Fruit fly (Drosophila melanogaster) whole organism, embryonic: ENCODE data around the gene TyrRII.

Experiments
- Ada2b ChIP-seq: fragments of 200-800 bp; sonication (Bioruptor generic); IDR thresholded peaks from 2 replicates; pipeline ENCODE4 v1.3.6; 2022; ENCODE audit warnings: missing biosample characterization, missing genetic modification characterization
- CG11247 ChIP-seq: fragments of 200-800 bp; sonication (Bioruptor generic); IDR thresholded peaks from 2 replicates; pipeline ENCODE4 v1.3.6; 2022; ENCODE audit warnings: missing biosample characterization, missing genetic modification characterization
- CG12769 ChIP-seq: fragments of 200-800 bp; sonication (Bioruptor generic); optimal IDR thresholded peaks from 2 replicates; lab custom pipeline; 2019; ENCODE audit warnings: missing biosample characterization, mild to moderate bottlenecking, missing genetic modification characterization, moderate library complexity
- CG13624 ChIP-seq: fragments of 200-800 bp; sonication (Bioruptor generic); optimal IDR thresholded peaks from 2 replicates; lab custom pipeline; 2016; ENCODE audit warnings: missing biosample characterization, missing genetic modification characterization
- CG14050 ChIP-seq: fragments of 200-800 bp; sonication (Bioruptor generic); IDR thresholded peaks from 3 replicates; pipeline ENCODE4 v1.3.6; 2022; ENCODE audit warnings: missing biosample characterization, missing genetic modification characterization
- CG15269 ChIP-seq: fragments of 200-800 bp; sonication (Bioruptor generic); optimal IDR thresholded peaks from 2 replicates; lab custom pipeline; 2018; ENCODE audit warnings: missing biosample characterization, mild to moderate bottlenecking, missing genetic modification characterization, moderate library complexity
- CG30431 ChIP-seq: fragments of 200-800 bp; sonication (Bioruptor generic); optimal IDR thresholded peaks from 2 replicates; lab custom pipeline; 2017; ENCODE audit warnings: missing biosample characterization, missing genetic modification characterization
- CG3163 ChIP-seq: fragments of 200-800 bp; sonication (Bioruptor generic); optimal IDR thresholded peaks from 3 replicates; lab custom pipeline; 2016; ENCODE audit warnings: missing biosample characterization, missing genetic modification characterization
- CG34376 ChIP-seq: fragments of 200-800 bp; sonication (Bioruptor generic); optimal IDR thresholded peaks from 2 replicates; lab custom pipeline; 2018; ENCODE audit warnings: missing biosample characterization, mild to moderate bottlenecking, missing genetic modification characterization
- CG3726 ChIP-seq: fragments of 200-800 bp; sonication (Bioruptor generic); IDR thresholded peaks from 3 replicates; pipeline ENCODE4, ENCODE4 v1.3.6; 2022; ENCODE audit warnings: missing biosample characterization, missing genetic modification characterization
- CG3838 ChIP-seq: fragments of 200-800 bp; sonication (Bioruptor generic); optimal IDR thresholded peaks from 3 replicates; lab custom pipeline; 2016; ENCODE audit warnings: missing biosample characterization, missing genetic modification characterization
- CG4820 ChIP-seq: fragments of 200-800 bp; sonication (Bioruptor generic); optimal IDR thresholded peaks from 3 replicates; lab custom pipeline; 2016; ENCODE audit warnings: missing biosample characterization, missing genetic modification characterization
- CG6654 ChIP-seq: fragments of 200-800 bp; sonication (Bioruptor generic); optimal IDR thresholded peaks from 2 replicates; lab custom pipeline; 2017; ENCODE audit warnings: missing biosample characterization, mild to moderate bottlenecking, missing genetic modification characterization
- CG6791 ChIP-seq: fragments of 200-800 bp; sonication (Bioruptor generic); IDR thresholded peaks from 3 replicates; pipeline ENCODE4 v1.3.6; 2022; ENCODE audit warnings: missing biosample characterization, missing genetic modification characterization; ENCODE audit not compliant: partially characterized antibody
- CG6813 ChIP-seq: fragments of 200-800 bp; sonication (Bioruptor generic); optimal IDR thresholded peaks from 2 replicates; lab custom pipeline; 2017; ENCODE audit warnings: missing biosample characterization, missing genetic modification characterization, mild to moderate bottlenecking, moderate library complexity, missing genetic modification reagents
- CTCF ChIP-seq: fragments of 200-800 bp; sonication (Bioruptor generic); optimal IDR thresholded peaks from 2 replicates; lab custom pipeline; 2017; ENCODE audit warnings: missing biosample characterization, mild to moderate bottlenecking, missing genetic modification characterization, moderate library complexity
- Doc3 ChIP-seq: fragments of 200-800 bp; sonication (Bioruptor generic); IDR thresholded peaks from 3 replicates; pipeline ENCODE4 v1.3.6; 2022; ENCODE audit warnings: missing biosample characterization, missing genetic modification characterization; ENCODE audit not compliant: partially characterized antibody
- Hr51 ChIP-seq, 2 experiments: fragments of 200-800 bp; sonication (Bioruptor generic); optimal IDR thresholded peaks; 2 replicates in 1 of 2; 3 replicates in 1 of 2; lab custom pipeline; 2016 to 2018; ENCODE audit warnings: missing biosample characterization in 2 of 2, missing genetic modification characterization in 2 of 2, mild to moderate bottlenecking in 1 of 2, moderate library complexity in 1 of 2
- Jarid2 ChIP-seq: fragments of 200-800 bp; sonication (Bioruptor generic); optimal IDR thresholded peaks from 3 replicates; lab custom pipeline; 2017; ENCODE audit warnings: mild to moderate bottlenecking, missing biosample characterization, missing genetic modification reagents, missing genetic modification characterization
- NC2β ChIP-seq: fragments of 200-800 bp; sonication (Bioruptor generic); optimal IDR thresholded peaks from 2 replicates; lab custom pipeline; 2016; ENCODE audit warnings: missing biosample characterization, missing genetic modification characterization
- Rfx ChIP-seq: fragments of 200-800 bp; sonication (Bioruptor generic); IDR thresholded peaks from 2 replicates; pipeline ENCODE4 v1.3.6; 2022; ENCODE audit warnings: missing biosample characterization, missing genetic modification characterization
- Side ChIP-seq: fragments of 200-800 bp; sonication (Bioruptor generic); optimal IDR thresholded peaks from 2 replicates; lab custom pipeline; 2016; ENCODE audit warnings: missing biosample characterization, missing genetic modification characterization
- Vsx1 ChIP-seq: fragments of 200-800 bp; sonication (Bioruptor generic); optimal IDR thresholded peaks from 2 replicates; lab custom pipeline; 2017; ENCODE audit warnings: missing biosample characterization, mild to moderate bottlenecking, missing genetic modification characterization, missing genetic modification reagents
- aop ChIP-seq: fragments of 200-800 bp; sonication (Bioruptor generic); IDR thresholded peaks from 2 replicates; pipeline ENCODE4 v1.3.6; 2022; ENCODE audit warnings: missing biosample characterization, missing genetic modification characterization
- az2 ChIP-seq: fragments of 200-800 bp; sonication (Bioruptor generic); optimal IDR thresholded peaks from 3 replicates; lab custom pipeline; 2016; ENCODE audit warnings: missing biosample characterization, missing genetic modification characterization
- btn ChIP-seq: fragments of 200-800 bp; sonication (Bioruptor generic); optimal IDR thresholded peaks from 2 replicates; lab custom pipeline; 2016; ENCODE audit warnings: missing biosample characterization, missing genetic modification characterization
- cad ChIP-seq: fragments of >200 bp; optimal IDR thresholded peaks from 2 replicates; lab custom pipeline; 2017; ENCODE audit warnings: missing biosample characterization, missing genetic modification characterization
- chinmo ChIP-seq: fragments of 200-800 bp; sonication (Bioruptor generic); IDR thresholded peaks from 4 replicates; pipeline ENCODE4 v1.3.6; 2022; ENCODE audit warnings: missing biosample characterization, missing genetic modification characterization; ENCODE audit not compliant: partially characterized antibody
- ci ChIP-seq: fragments of 200-800 bp; sonication (Bioruptor generic); IDR thresholded peaks from 3 replicates; pipeline ENCODE4 v1.3.6; 2022; ENCODE audit warnings: missing biosample characterization, missing genetic modification characterization
- ems ChIP-seq: fragments of 200-800 bp; sonication (Bioruptor generic); optimal IDR thresholded peaks from 3 replicates; lab custom pipeline; 2016; ENCODE audit warnings: missing biosample characterization, missing genetic modification characterization
- exex ChIP-seq: fragments of 200-800 bp; sonication (Bioruptor generic); optimal IDR thresholded peaks from 4 replicates; lab custom pipeline; 2018; ENCODE audit warnings: missing biosample characterization, mild to moderate bottlenecking, missing genetic modification characterization, moderate library complexity
- gsb ChIP-seq: fragments of 200-800 bp; sonication (Bioruptor generic); IDR thresholded peaks from 2 replicates; pipeline ENCODE4 v1.3.6; 2022; ENCODE audit warnings: missing biosample characterization, missing genetic modification characterization
- gsb-n ChIP-seq: fragments of 200-800 bp; sonication (Bioruptor generic); optimal IDR thresholded peaks from 3 replicates; lab custom pipeline; 2018; ENCODE audit warnings: missing biosample characterization, mild to moderate bottlenecking, missing genetic modification characterization
- hb ChIP-seq: fragments of 200-800 bp; sonication (Bioruptor generic); IDR thresholded peaks from 3 replicates; pipeline ENCODE4 v1.3.6; 2022; ENCODE audit warnings: missing biosample characterization, missing genetic modification characterization; ENCODE audit not compliant: partially characterized antibody
- kah ChIP-seq: fragments of 200-800 bp; sonication (Bioruptor generic); optimal IDR thresholded peaks from 2 replicates; lab custom pipeline; 2018; ENCODE audit warnings: missing biosample characterization, mild to moderate bottlenecking, missing genetic modification characterization
- kay ChIP-seq: fragments of 200-800 bp; sonication (Bioruptor generic); optimal IDR thresholded peaks from 2 replicates; lab custom pipeline; 2016; ENCODE audit warnings: missing biosample characterization, missing genetic modification characterization
- lilli ChIP-seq: fragments of 200-800 bp; sonication (Bioruptor generic); optimal IDR thresholded peaks from 3 replicates; lab custom pipeline; 2016; ENCODE audit warnings: missing biosample characterization, missing genetic modification characterization
- lmd ChIP-seq: fragments of 200-800 bp; sonication (Bioruptor generic); IDR thresholded peaks from 2 replicates; pipeline ENCODE4 v1.3.6; 2022; ENCODE audit warnings: missing biosample characterization, missing genetic modification characterization
- lola ChIP-seq, 3 experiments: fragments of >200 bp in 2 of 3; fragments of 200-800 bp in 1 of 3; sonication (Bioruptor generic) in 1 of 3; optimal IDR thresholded peaks; 2 replicates each; lab custom pipeline; 2017 to 2019; ENCODE audit warnings: missing biosample characterization in 3 of 3, missing genetic modification characterization in 3 of 3, mild to moderate bottlenecking in 1 of 3, moderate library complexity in 1 of 3
- mld ChIP-seq: fragments of 200-800 bp; sonication (Bioruptor generic); IDR thresholded peaks from 3 replicates; pipeline ENCODE4 v1.3.6; 2022; ENCODE audit warnings: missing biosample characterization, missing genetic modification characterization; ENCODE audit not compliant: partially characterized antibody
- oc ChIP-seq: fragments of 200-800 bp; sonication (Bioruptor generic); optimal IDR thresholded peaks from 2 replicates; lab custom pipeline; 2018; ENCODE audit warnings: missing biosample characterization, mild to moderate bottlenecking, missing genetic modification characterization, moderate library complexity
- pnt ChIP-seq: fragments of 200-800 bp; sonication (Bioruptor generic); optimal IDR thresholded peaks from 3 replicates; lab custom pipeline; 2016; ENCODE audit warnings: missing biosample characterization, missing genetic modification characterization
- repo ChIP-seq: fragments of 200-800 bp; sonication (Bioruptor generic); optimal IDR thresholded peaks from 2 replicates; lab custom pipeline; 2016; ENCODE audit warnings: missing biosample characterization, missing genetic modification characterization
- row ChIP-seq: fragments of 200-800 bp; sonication (Bioruptor generic); IDR thresholded peaks from 3 replicates; pipeline ENCODE4 v1.3.6; 2022; ENCODE audit warnings: missing biosample characterization, missing genetic modification characterization
- sc ChIP-seq, 3 experiments: fragments of >200 bp in 2 of 3; fragments of 200-800 bp in 1 of 3; sonication (Bioruptor generic) in 1 of 3; optimal IDR thresholded peaks; 2 replicates in 2 of 3; 3 replicates in 1 of 3; lab custom pipeline; 2017; ENCODE audit warnings: mild to moderate bottlenecking in 1 of 3, missing biosample characterization in 1 of 3, missing genetic modification characterization in 1 of 3, missing genetic modification reagents in 1 of 3
- sna ChIP-seq: fragments of 200-800 bp; sonication (Bioruptor generic); IDR thresholded peaks from 2 replicates; pipeline ENCODE4 v1.3.6; 2022; ENCODE audit warnings: missing biosample characterization, missing genetic modification characterization; ENCODE audit not compliant: partially characterized antibody
- tx ChIP-seq: fragments of 200-800 bp; sonication (Bioruptor generic); optimal IDR thresholded peaks from 2 replicates; lab custom pipeline; 2016; ENCODE audit warnings: missing biosample characterization, missing genetic modification characterization
- usp ChIP-seq: fragments of >200 bp; optimal IDR thresholded peaks from 2 replicates; lab custom pipeline; 2017; ENCODE audit warnings: missing biosample characterization, missing genetic modification characterization
- vfl ChIP-seq: fragments of 200-800 bp; sonication (Bioruptor generic); optimal IDR thresholded peaks from 2 replicates; lab custom pipeline; 2016; ENCODE audit warnings: missing biosample characterization, missing genetic modification characterization

The TyrRII gene

dm6 chr3R:17700488-17701130 is 35.8 kb upstream of the TyrRII start (continued):
- TF ChIP-seq chinmo (GFP tag; lab: Robert Waterston, UW), result peak; percentile 99
- peak; percentile 96 for TF ChIP-seq kah (GFP tag; lab: Kevin White, UChicago)
- TF ChIP-seq CG4820 (GFP tag; lab: Kevin White, UChicago), result peak; percentile 95
- TF ChIP-seq CG13624, result peak; percentile 53
- TF ChIP-seq CG3726 (GFP tag; lab: Robert Waterston, UW), result peak; percentile 97
- peak; percentile 99 for TF ChIP-seq gsb-n (tag; lab: Kevin White, UChicago)
- TF ChIP-seq tx (GFP tag; lab: Kevin White, UChicago), result peak; percentile 80
- TF ChIP-seq CTCF (GFP tag; lab: Kevin White, UChicago), result peak; percentile 73
- TF ChIP-seq CG30431 (GFP tag; lab: Kevin White, UChicago), result peak; percentile 93
- 0 out of 2 replicates have a peak, but pooled peaks have one; percentile 32 for TF ChIP-seq sna (GFP tag; lab: Robert Waterston, UW)
- peak; percentile 98 for TF ChIP-seq lmd (GFP tag; lab: Robert Waterston, UW)
- TF ChIP-seq Rfx (GFP tag; lab: Robert Waterston, UW), result peak; percentile 98
- peak; percentile 94 for TF ChIP-seq lilli
- peak; percentile 60 for TF ChIP-seq NC2β (GFP tag; lab: Kevin White, UChicago)
- peak; percentile 97 for TF ChIP-seq gsb (GFP tag; lab: Robert Waterston, UW)
- peak; percentile 88 for TF ChIP-seq ems
- TF ChIP-seq sc (optimal IDR thresholded peaks at IDR 0.05; lab: Kevin White, UChicago), result no peak
- TF ChIP-seq sc (GFP tag; optimal IDR thresholded peaks at IDR 0.05; lab: Kevin White, UChicago), result peak; percentile 96
- peak; percentile 98 for TF ChIP-seq Ada2b (GFP tag; lab: Robert Waterston, UW)
- peak; percentile 93 for TF ChIP-seq kay (GFP tag; lab: Kevin White, UChicago)
- TF ChIP-seq mld (GFP tag; lab: Robert Waterston, UW), result no peak
- TF ChIP-seq CG14050 (GFP tag; lab: Robert Waterston, UW), result peak; percentile 97
- TF ChIP-seq cad (GFP tag; lab: Kevin White, UChicago), result no peak
- TF ChIP-seq lola (GFP tag; optimal IDR thresholded peaks at IDR 0.05; lab: Kevin White, UChicago), result peak in 1 of 3 experiments; percentile 97
- TF ChIP-seq usp (GFP tag; lab: Kevin White, UChicago), result no peak
- TF ChIP-seq Doc3, result no peak
- peak; percentile 72 for TF ChIP-seq Side (GFP tag; lab: Kevin White, UChicago)
- no peak for TF ChIP-seq repo (GFP tag; lab: Kevin White, UChicago)
- TF ChIP-seq az2 (GFP tag; lab: Kevin White, UChicago), result peak; percentile 97
- TF ChIP-seq CG34376 (GFP tag; lab: Kevin White, UChicago), result peak; percentile 95
- peak; percentile 98 for TF ChIP-seq CG6813
- TF ChIP-seq ci (GFP tag; lab: Robert Waterston, UW), result peak; percentile 97
- TF ChIP-seq row (GFP tag; lab: Robert Waterston, UW), result peak; percentile 100
- TF ChIP-seq CG3838 (GFP tag; lab: Kevin White, UChicago), result peak; percentile 87
- TF ChIP-seq vfl, result peak; percentile 86
- peak; percentile 97 for TF ChIP-seq CG11247
- TF ChIP-seq pnt, result peak; percentile 67
- TF ChIP-seq oc, result peak; percentile 98
- TF ChIP-seq CG6654 (GFP tag; lab: Kevin White, UChicago), result peak; percentile 90
- TF ChIP-seq btn (GFP tag; lab: Kevin White, UChicago), result peak; percentile 39
- TF ChIP-seq CG15269, result peak; percentile 99
- peak; percentile 77 for TF ChIP-seq CG12769 (tag; lab: Kevin White, UChicago)
- TF ChIP-seq Jarid2 (GFP tag; lab: Kevin White, UChicago), result peak; percentile 90
- TF ChIP-seq CG6791 (GFP tag; lab: Robert Waterston, UW), result no peak
- peak; percentile 94 for TF ChIP-seq exex (tag; lab: Kevin White, UChicago)
- TF ChIP-seq aop (GFP tag; lab: Robert Waterston, UW), result peak; percentile 63
- peak; percentile 90 to 99 for TF ChIP-seq Hr51 (GFP tag; optimal IDR thresholded peaks at IDR 0.05; lab: Kevin White, UChicago)
- TF ChIP-seq hb, result no peak
- TF ChIP-seq Vsx1, result peak; percentile 98
- peak; percentile 16 for TF ChIP-seq CG3163
